Worm (Caenorhabditis elegans): ENCODE data around the gene lev-1.

lev-1 gene

ce11 chrIV:13190075-13190474 is 10.9 kb upstream of the lev-1 start:
- TF ChIP-seq scrt-1 (GFP tag; IDR thresholded peaks at IDR 0.05) (no peak), tra-4 (tag; optimal IDR thresholded peaks at IDR 0.05) (no peak), ceh-36 (tag; optimal IDR thresholded peaks at IDR 0.05) (no peak), ama-1 (optimal IDR thresholded peaks at IDR 0.05) (no peak), F13C5.2 (tag; optimal IDR thresholded peaks at IDR 0.05) (no peak)

DNA sequence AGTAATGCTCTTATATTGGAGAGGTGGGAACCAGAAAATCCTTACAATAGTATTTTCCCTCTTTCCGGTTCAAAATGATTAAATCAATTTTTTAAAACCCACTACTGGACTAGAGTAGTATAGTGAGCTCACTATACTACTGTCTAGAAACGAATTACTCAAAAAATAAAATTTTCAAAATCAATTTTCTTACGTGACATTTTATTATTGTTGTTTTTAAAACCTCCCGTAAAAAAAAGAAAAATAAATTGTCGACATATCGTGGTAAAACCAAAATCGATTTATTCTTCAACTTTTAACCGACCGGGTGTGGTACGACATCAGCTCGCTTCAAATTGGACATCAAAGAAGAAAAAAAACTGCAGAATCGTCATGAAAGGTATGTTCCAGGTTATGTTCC is 10.3 kb upstream of the lev-1 start, which contains the start of gene F58D2.2:
Gene F58D2.2, plus strand, starts transcription at position 301 of the 400 bp plus-strand sequence.
- TF ChIP-seq sea-1 (GFP tag; conservative IDR thresholded peaks at IDR 0.05) = no peak
- no peak for TF ChIP-seq flt-1 (GFP tag; IDR thresholded peaks at IDR 0.05)

ce11 chrIV:13188959-13189358 is 9.8 kb upstream of the lev-1 start, which contains the start of gene F58D2.4:
Gene F58D2.4 (minus strand): TSS chrIV:13189059.
- TF ChIP-seq ceh-36 (tag; optimal IDR thresholded peaks at IDR 0.05) (no peak), ets-7 (tag; optimal IDR thresholded peaks at IDR 0.05) (no peak), hmbx-1 (tag; optimal IDR thresholded peaks at IDR 0.05) (no peak), hmg-4 (GFP tag; optimal IDR thresholded peaks at IDR 0.05) (no peak), ama-1 (optimal IDR thresholded peaks at IDR 0.05) (no peak)

DNA sequence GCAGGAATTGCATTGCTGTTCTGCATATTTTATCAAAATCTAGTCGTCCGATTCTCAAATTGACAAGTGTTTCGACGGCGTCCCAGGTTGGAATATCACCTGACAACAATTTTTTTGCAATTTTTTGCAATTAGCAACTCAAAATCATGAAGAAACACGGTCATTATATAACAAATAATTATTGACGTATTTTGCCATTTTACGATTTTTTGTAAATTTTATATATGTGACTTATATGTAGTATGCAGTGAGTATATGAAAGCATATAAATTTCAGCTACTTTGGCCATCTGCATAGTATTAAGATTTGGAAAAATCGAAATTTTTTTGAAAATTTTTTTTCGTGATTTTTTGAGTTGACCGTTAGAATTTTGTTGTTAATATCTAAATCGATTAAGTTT is 1.5 kb upstream of the lev-1 start, which contains the start of gene F58D2.3:
Gene F58D2.3, minus strand, starts transcription at position 101 of the 400 bp plus-strand sequence.
- TF ChIP-seq hmbx-1 (tag; optimal IDR thresholded peaks at IDR 0.05) = no peak
- TF ChIP-seq hnd-1 (tag; optimal IDR thresholded peaks at IDR 0.05) = no peak
- TF ChIP-seq ama-1 (optimal IDR thresholded peaks at IDR 0.05) = no peak
- no peak for TF ChIP-seq aly-1 (tag; optimal IDR thresholded peaks at IDR 0.05)
- no peak for TF ChIP-seq sea-1 (GFP tag; conservative IDR thresholded peaks at IDR 0.05)
- TF ChIP-seq ets-7 (tag; optimal IDR thresholded peaks at IDR 0.05) = no peak
- no peak for TF ChIP-seq ceh-13 (GFP tag; optimal IDR thresholded peaks at IDR 0.05)
- TF ChIP-seq scrt-1 (GFP tag; IDR thresholded peaks at IDR 0.05) = no peak

DNA sequence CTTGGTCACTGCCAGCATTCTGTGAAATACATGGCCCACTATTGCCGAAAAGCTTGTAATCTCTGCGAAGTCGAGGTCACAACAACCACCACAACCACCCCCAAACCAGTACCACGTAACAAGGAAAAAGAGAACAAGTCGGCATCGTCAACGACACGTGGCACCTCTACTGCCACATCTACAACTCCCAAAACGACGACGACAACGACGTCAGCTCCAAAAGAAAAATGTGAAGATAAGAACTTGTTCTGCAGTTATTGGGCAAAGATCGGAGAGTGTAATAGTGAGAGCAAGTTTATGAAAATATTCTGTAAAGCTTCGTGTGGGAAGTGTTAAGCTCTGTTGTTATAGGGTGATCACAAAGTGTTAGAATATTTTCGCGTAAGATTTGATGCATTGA is 5.8 kb downstream of the lev-1 start:
- no peak for TF ChIP-seq sea-1 (GFP tag; conservative IDR thresholded peaks at IDR 0.05)
- no peak for TF ChIP-seq hnd-1 (tag; optimal IDR thresholded peaks at IDR 0.05)
- no peak for TF ChIP-seq tbx-11 (GFP tag; IDR thresholded peaks at IDR 0.05)
- no peak for TF ChIP-seq flt-1 (GFP tag; IDR thresholded peaks at IDR 0.05)
- no peak for TF ChIP-seq hmg-4 (GFP tag; optimal IDR thresholded peaks at IDR 0.05)
- TF ChIP-seq tra-4 (tag; optimal IDR thresholded peaks at IDR 0.05) = no peak
- TF ChIP-seq B0310.2 (tag; optimal IDR thresholded peaks at IDR 0.05) = no peak
- TF ChIP-seq pes-1 (GFP tag; IDR thresholded peaks at IDR 0.05) = no peak
- TF ChIP-seq tbx-37 (GFP tag; conservative IDR thresholded peaks at IDR 0.05) = no peak
- no peak for TF ChIP-seq ets-7 (tag; optimal IDR thresholded peaks at IDR 0.05)
- TF ChIP-seq ceh-13 (GFP tag; optimal IDR thresholded peaks at IDR 0.05) = no peak
- TF ChIP-seq ama-1 (optimal IDR thresholded peaks at IDR 0.05) = no peak
- no peak for TF ChIP-seq ceh-36 (tag; optimal IDR thresholded peaks at IDR 0.05)
- no peak for TF ChIP-seq aly-1 (tag; optimal IDR thresholded peaks at IDR 0.05)
- TF ChIP-seq hmbx-1 (tag; optimal IDR thresholded peaks at IDR 0.05) = no peak

DNA sequence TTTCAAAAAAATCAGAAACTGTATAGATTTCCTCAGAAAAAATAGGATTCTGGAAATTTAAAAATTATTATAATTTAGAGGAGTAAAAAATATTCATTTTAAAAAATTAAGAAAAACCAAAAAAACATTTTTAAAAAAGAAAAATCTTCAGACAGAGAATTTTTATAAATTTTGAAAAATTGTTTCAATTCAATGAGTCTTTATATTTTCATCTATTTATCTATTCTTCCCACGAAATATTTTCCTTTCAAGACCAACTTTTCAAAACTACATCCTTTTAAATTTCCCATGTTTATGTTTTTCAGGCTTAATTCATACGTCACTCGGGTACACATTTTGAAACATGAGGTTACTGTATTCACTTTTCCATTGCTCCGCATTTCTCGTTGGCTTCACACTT is 9.0 kb downstream of the lev-1 start, which contains the start of gene nas-14:
Gene nas-14, plus strand, starts transcription at position 301 of the 400 bp plus-strand sequence.
- TF ChIP-seq ets-7 (tag; optimal IDR thresholded peaks at IDR 0.05) (no peak), tra-4 (tag; optimal IDR thresholded peaks at IDR 0.05) (no peak), ama-1 (optimal IDR thresholded peaks at IDR 0.05) (no peak), hmg-4 (GFP tag; optimal IDR thresholded peaks at IDR 0.05) (no peak), hnd-1 (tag; optimal IDR thresholded peaks at IDR 0.05) (no peak), tbx-11 (GFP tag; IDR thresholded peaks at IDR 0.05) (no peak), ceh-36 (tag; optimal IDR thresholded peaks at IDR 0.05) (no peak), hmbx-1 (tag; optimal IDR thresholded peaks at IDR 0.05) (no peak), F13C5.2 (tag; optimal IDR thresholded peaks at IDR 0.05) (no peak)

DNA sequence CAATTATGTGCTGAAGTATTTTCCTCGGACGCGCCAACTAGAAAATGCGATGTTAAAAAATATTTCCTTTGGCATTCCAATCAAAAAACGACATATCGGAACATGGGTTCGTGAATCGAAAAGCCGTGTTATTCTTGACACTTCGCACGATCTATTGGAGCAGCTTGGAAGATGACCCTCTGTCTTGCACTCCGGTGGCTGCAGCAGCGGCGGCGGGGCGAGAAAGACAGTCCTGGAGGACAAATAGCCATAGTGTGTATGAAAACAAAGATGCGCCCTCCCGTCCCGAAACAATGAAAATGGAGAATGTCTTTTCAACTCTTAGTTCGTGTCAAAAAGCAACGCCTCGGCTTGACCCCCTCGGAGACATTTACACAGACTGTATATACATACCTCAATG is 11.7 kb downstream of the lev-1 start:
- no peak for TF ChIP-seq sea-1 (GFP tag; conservative IDR thresholded peaks at IDR 0.05)
- TF ChIP-seq ceh-36 (tag; optimal IDR thresholded peaks at IDR 0.05) = no peak
- no peak for TF ChIP-seq ceh-13 (GFP tag; optimal IDR thresholded peaks at IDR 0.05)
- TF ChIP-seq B0310.2 (tag; optimal IDR thresholded peaks at IDR 0.05) = no peak
- no peak for TF ChIP-seq hnd-1 (tag; optimal IDR thresholded peaks at IDR 0.05)
- no peak for TF ChIP-seq tbx-37 (GFP tag; conservative IDR thresholded peaks at IDR 0.05)
- no peak for TF ChIP-seq scrt-1 (GFP tag; IDR thresholded peaks at IDR 0.05)

ce11 chrIV:13165181-13165580 is 14.0 kb downstream of the lev-1 start, which contains the start of gene scl-14:
Gene scl-14 (plus strand): TSS chrIV:13165481.
- TF ChIP-seq hmg-4 (GFP tag; optimal IDR thresholded peaks at IDR 0.05) = no peak
- TF ChIP-seq aly-1 (tag; optimal IDR thresholded peaks at IDR 0.05) = no peak

DNA sequence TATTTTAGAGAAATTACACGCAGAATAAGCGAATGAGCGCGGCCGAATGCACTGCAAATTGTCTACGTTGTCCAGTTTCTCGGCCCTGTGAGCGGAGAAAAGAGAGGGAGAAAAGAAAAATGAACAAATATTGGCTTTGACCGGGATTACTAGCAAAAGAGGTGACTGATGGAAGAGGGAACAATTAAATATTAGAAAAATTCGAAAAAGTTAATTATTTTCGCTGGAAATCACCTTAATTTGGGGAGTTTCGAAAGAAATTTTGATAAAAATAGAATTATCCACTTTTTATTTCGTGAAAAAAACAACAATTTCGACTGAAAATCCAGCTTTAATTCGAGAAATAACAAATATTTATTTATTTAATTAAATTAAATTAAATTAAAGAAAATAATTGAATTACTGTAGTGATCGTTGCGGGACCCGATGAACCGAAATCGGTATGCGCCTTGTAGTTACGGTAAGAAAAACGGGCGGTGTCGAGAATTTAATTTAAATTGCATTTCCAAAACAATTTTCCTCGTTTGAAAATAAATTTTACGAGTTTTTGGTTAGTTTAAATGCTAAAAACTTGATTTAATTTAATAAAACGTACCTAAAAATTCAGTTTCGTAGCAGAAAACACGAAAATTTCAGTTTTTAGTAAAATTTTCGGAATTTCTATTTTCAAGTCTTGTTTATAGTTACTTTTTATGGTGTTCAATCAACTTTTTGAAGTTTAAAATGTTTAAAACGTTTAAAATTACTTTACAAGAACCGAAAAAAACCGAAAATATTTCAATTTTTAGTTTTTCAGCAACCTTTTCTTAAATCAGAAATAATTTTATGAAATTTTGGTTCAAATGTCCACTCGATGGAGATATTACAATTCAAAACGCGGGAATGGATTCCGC is 24.6 kb downstream of the lev-1 start, which contains the start of the genes crld-1 and msh-5:
Gene crld-1, minus strand, starts transcription at position 51 of the 893 bp plus-strand sequence.
Gene msh-5, plus strand, starts transcription at position 843 of the 893 bp plus-strand sequence.
- TF ChIP-seq flt-1 (GFP tag; IDR thresholded peaks at IDR 0.05) (no peak), B0310.2 (tag; optimal IDR thresholded peaks at IDR 0.05) (no peak), tbx-11 (GFP tag; IDR thresholded peaks at IDR 0.05) (no peak), tbx-37 (GFP tag; conservative IDR thresholded peaks at IDR 0.05) (no peak), ceh-13 (GFP tag; optimal IDR thresholded peaks at IDR 0.05) (no peak), pes-1 (GFP tag; IDR thresholded peaks at IDR 0.05) (no peak), ceh-36 (tag; optimal IDR thresholded peaks at IDR 0.05) (no peak), tra-4 (tag; optimal IDR thresholded peaks at IDR 0.05) (no peak), F13C5.2 (tag; optimal IDR thresholded peaks at IDR 0.05) (no peak), ama-1 (optimal IDR thresholded peaks at IDR 0.05) (no peak), hmbx-1 (tag; optimal IDR thresholded peaks at IDR 0.05) (no peak), sea-1 (GFP tag; conservative IDR thresholded peaks at IDR 0.05) (no peak), hnd-1 (tag; optimal IDR thresholded peaks at IDR 0.05) (no peak), aly-1 (tag; optimal IDR thresholded peaks at IDR 0.05) (no peak), hmg-4 (GFP tag; optimal IDR thresholded peaks at IDR 0.05) (no peak), ets-7 (tag; optimal IDR thresholded peaks at IDR 0.05) (no peak)
